Worm (Caenorhabditis elegans) whole organism, young adult: ENCODE results near the gene kin-26.

Experiments used
- attf-3 ChIP-seq: fragments of 200-800 bp; sonication (Bioruptor generic); conservative IDR thresholded peaks from 2 replicates; pipeline ENCODE4 v1.3.6; 2022; ENCODE audit warnings: missing genetic modification reagents, missing genetic modification characterization, missing compliant biosample characterization
- madf-10 ChIP-seq: sonication (generic microtip); optimal IDR thresholded peaks from 2 replicates; lab custom pipeline; 2016; ENCODE audit warnings: mild to moderate bottlenecking, missing genetic modification characterization, missing compliant biosample characterization
- unc-62 ChIP-seq: fragments of 150-350 bp; optimal IDR thresholded peaks from 2 replicates; lab custom pipeline; 2014; ENCODE audit warnings: missing biosample characterization, missing genetic modification reagents, missing genetic modification characterization

- TF ChIP-seq madf-10 (tag; lab: Kevin White, UChicago), result no peak
- TF ChIP-seq unc-62 (GFP tag; lab: Kevin White, UChicago), result no peak
- no peak for TF ChIP-seq attf-3 (GFP tag; lab: Robert Waterston, UW)
These were observed 4.0 kb upstream of the kin-26 start, which contains the start of gene atic-1 for ce11 chrIV:7881726-7882125.
